Worm (Caenorhabditis elegans) whole organism, L4 larva: ENCODE data around the gene T07D3.4.

Experiments
- D1046.2 ChIP-seq: fragments of 200-800 bp; sonication (Bioruptor generic); IDR thresholded peaks from 2 replicates; pipeline ENCODE4 v1.3.6; 2022; ENCODE audit warnings: missing genetic modification characterization, missing compliant biosample characterization
- F44E2.7 ChIP-seq: fragments of 200-800 bp; sonication (Bioruptor generic); IDR thresholded peaks from 2 replicates; pipeline ENCODE4 v2.1.2; 2022; ENCODE audit warnings: missing genetic modification characterization, missing compliant biosample characterization
- T26A8.4 ChIP-seq: fragments of 200-800 bp; sonication (Bioruptor generic); IDR thresholded peaks from 2 replicates; pipeline ENCODE4 v1.3.6; 2022; ENCODE audit warnings: missing genetic modification characterization, missing compliant biosample characterization
- Y105C5A.15 ChIP-seq: fragments of 200-800 bp; sonication (Bioruptor generic); IDR thresholded peaks from 2 replicates; pipeline ENCODE4 v1.3.6; 2022; ENCODE audit warnings: missing genetic modification characterization, missing compliant biosample characterization
- Y48G9A.11 ChIP-seq: fragments of 200-800 bp; sonication (Bioruptor generic); IDR thresholded peaks from 2 replicates; pipeline ENCODE4 v1.3.6; 2022; ENCODE audit warnings: missing genetic modification reagents, missing genetic modification characterization, missing compliant biosample characterization
- ZK546.5 ChIP-seq, 2 experiments: sonication (generic microtip); optimal IDR thresholded peaks; 2 replicates each; lab custom pipeline; 2017; ENCODE audit warnings: missing biosample characterization in 2 of 2, missing genetic modification characterization in 2 of 2
- aha-1 ChIP-seq: fragments of 150-350 bp; peaks from one replicate; lab custom pipeline; 2014; ENCODE audit warnings: missing biosample characterization, missing genetic modification characterization
- ceh-20 ChIP-seq: fragments of 200-800 bp; sonication (Bioruptor generic); IDR thresholded peaks from 2 replicates; pipeline ENCODE4 v1.3.6; 2022; ENCODE audit warnings: missing genetic modification reagents, missing genetic modification characterization, missing compliant biosample characterization
- ces-1 ChIP-seq: fragments of 150-350 bp; sonication (generic microtip); optimal IDR thresholded peaks from 4 replicates; lab custom pipeline; 2014; ENCODE audit warnings: missing biosample characterization, missing genetic modification reagents, missing genetic modification characterization
- cey-2 ChIP-seq: sonication (generic microtip); optimal IDR thresholded peaks from 3 replicates; lab custom pipeline; 2017; ENCODE audit warnings: missing genetic modification characterization, mild to moderate bottlenecking, missing compliant biosample characterization, antibody characterized with exemption, borderline replicate concordance; ENCODE audit not compliant: insufficient read depth
- daf-16 ChIP-seq, 3 experiments: sonication (generic microtip); optimal IDR thresholded peaks; 2 replicates each; lab custom pipeline; 2016 to 2017; ENCODE audit warnings: missing genetic modification characterization in 3 of 3, missing genetic modification reagents in 3 of 3, mild to moderate bottlenecking in 2 of 3, missing compliant biosample characterization in 2 of 3, missing biosample characterization in 1 of 3, moderate library complexity in 1 of 3
- daf-19 ChIP-seq: fragments of 200-800 bp; sonication (Bioruptor generic); conservative IDR thresholded peaks from 2 replicates; pipeline ENCODE4 v1.3.6; 2022; ENCODE audit warnings: missing genetic modification characterization, missing compliant biosample characterization
- dmd-6 ChIP-seq: fragments of 200-800 bp; sonication (Bioruptor generic); IDR thresholded peaks from 2 replicates; pipeline ENCODE4 v1.3.6; 2022; ENCODE audit warnings: missing genetic modification reagents, missing genetic modification characterization, missing compliant biosample characterization
- dpl-1 ChIP-seq: fragments of 150-350 bp; optimal IDR thresholded peaks from 2 replicates; lab custom pipeline; 2014; ENCODE audit warnings: missing biosample characterization, missing genetic modification reagents, missing genetic modification characterization
- duxl-1 ChIP-seq: sonication (generic microtip); optimal IDR thresholded peaks from 2 replicates; lab custom pipeline; 2016; ENCODE audit warnings: mild to moderate bottlenecking, missing genetic modification characterization, moderate library complexity, missing compliant biosample characterization; ENCODE audit not compliant: poor library complexity
- hlh-11 ChIP-seq: fragments of 200-800 bp; sonication (Bioruptor generic); optimal IDR thresholded peaks from 2 replicates; lab custom pipeline; 2018; ENCODE audit warnings: mild to moderate bottlenecking, missing genetic modification characterization, missing compliant biosample characterization
- jun-1 ChIP-seq: fragments of 150-350 bp; optimal IDR thresholded peaks from 2 replicates; lab custom pipeline; 2014; ENCODE audit warnings: missing biosample characterization, missing genetic modification reagents, missing genetic modification characterization
- lin-1 ChIP-seq: fragments of 200-800 bp; sonication (Bioruptor generic); IDR thresholded peaks from 2 replicates; pipeline ENCODE4 v1.3.6; 2022; ENCODE audit warnings: missing genetic modification reagents, missing genetic modification characterization, missing compliant biosample characterization
- lin-15B ChIP-seq: fragments of 150-350 bp; sonication (generic microtip); optimal IDR thresholded peaks from 3 replicates; lab custom pipeline; 2014; ENCODE audit warnings: missing biosample characterization, missing genetic modification characterization
- lin-38 ChIP-seq: fragments of 200-800 bp; sonication (Bioruptor generic); IDR thresholded peaks from 2 replicates; pipeline ENCODE4 v1.3.6; 2022; ENCODE audit warnings: missing genetic modification reagents, missing genetic modification characterization, missing compliant biosample characterization
- madf-9 ChIP-seq: fragments of 200-800 bp; sonication (Bioruptor generic); conservative IDR thresholded peaks from 2 replicates; pipeline ENCODE4 v1.3.6; 2022; ENCODE audit warnings: missing genetic modification reagents, missing genetic modification characterization, missing compliant biosample characterization
- mdl-1 ChIP-seq, 2 experiments: fragments of 150-350 bp in 1 of 2; sonication (generic microtip) in 1 of 2; optimal IDR thresholded peaks; 2 replicates each; lab custom pipeline; 2014 to 2017; ENCODE audit warnings: missing biosample characterization in 2 of 2, missing genetic modification characterization in 2 of 2
- nhr-10 ChIP-seq: fragments of 150-350 bp; optimal IDR thresholded peaks from 2 replicates; lab custom pipeline; 2014; ENCODE audit warnings: missing biosample characterization, missing genetic modification characterization
- nhr-102 ChIP-seq: sonication (generic microtip); optimal IDR thresholded peaks from 2 replicates; lab custom pipeline; 2016; ENCODE audit warnings: mild to moderate bottlenecking, missing genetic modification characterization, moderate library complexity, missing compliant biosample characterization
- nhr-111 ChIP-seq: fragments of 200-800 bp; sonication (Bioruptor generic); optimal IDR thresholded peaks from 2 replicates; lab custom pipeline; 2018; ENCODE audit warnings: mild to moderate bottlenecking, missing genetic modification characterization, missing compliant biosample characterization
- nhr-28 ChIP-seq: fragments of 150-350 bp; optimal IDR thresholded peaks from 2 replicates; lab custom pipeline; 2014; ENCODE audit warnings: missing biosample characterization, missing genetic modification characterization
- nhr-41 ChIP-seq: fragments of 200-800 bp; sonication (Bioruptor generic); IDR thresholded peaks from 2 replicates; pipeline ENCODE4 v1.3.6; 2022; ENCODE audit warnings: missing genetic modification reagents, missing genetic modification characterization, missing compliant biosample characterization
- nhr-42 ChIP-seq: fragments of 200-800 bp; sonication (Bioruptor generic); IDR thresholded peaks from 2 replicates; pipeline ENCODE4 v1.3.6; 2022; ENCODE audit warnings: missing genetic modification characterization, missing compliant biosample characterization
- nhr-48 ChIP-seq: sonication (generic microtip); optimal IDR thresholded peaks from 2 replicates; lab custom pipeline; 2016; ENCODE audit warnings: mild to moderate bottlenecking, missing genetic modification characterization, missing compliant biosample characterization
- nhr-6 ChIP-seq: fragments of 150-350 bp; optimal IDR thresholded peaks from 2 replicates; lab custom pipeline; 2014; ENCODE audit warnings: missing biosample characterization, missing genetic modification characterization
- nhr-77 ChIP-seq: fragments of 150-350 bp; optimal IDR thresholded peaks from 2 replicates; lab custom pipeline; 2014; ENCODE audit warnings: missing biosample characterization, missing genetic modification characterization
- php-3 ChIP-seq: fragments of 200-800 bp; sonication (Bioruptor generic); IDR thresholded peaks from 2 replicates; pipeline ENCODE4 v1.3.6; 2022; ENCODE audit warnings: missing genetic modification reagents, missing genetic modification characterization, missing compliant biosample characterization
- pqm-1 ChIP-seq: sonication (generic microtip); optimal IDR thresholded peaks from 2 replicates; lab custom pipeline; 2017; ENCODE audit warnings: missing biosample characterization, missing genetic modification characterization
- rbr-2 ChIP-seq: sonication (generic microtip); optimal IDR thresholded peaks from 2 replicates; lab custom pipeline; 2016; ENCODE audit warnings: missing genotype, missing genetic modification characterization, missing compliant biosample characterization
- saeg-2 ChIP-seq: fragments of 200-800 bp; sonication (Bioruptor generic); IDR thresholded peaks from 2 replicates; pipeline ENCODE4 v1.3.6; 2022; ENCODE audit warnings: missing genetic modification reagents, missing genetic modification characterization, missing compliant biosample characterization
- sdz-12 ChIP-seq: fragments of 200-800 bp; sonication (Bioruptor generic); optimal IDR thresholded peaks from 2 replicates; lab custom pipeline; 2018; ENCODE audit warnings: mild to moderate bottlenecking, missing genetic modification characterization, missing compliant biosample characterization
- set-16 ChIP-seq: fragments of 200-800 bp; sonication (Bioruptor generic); IDR thresholded peaks from 2 replicates; pipeline ENCODE4 v1.3.6; 2022; ENCODE audit warnings: missing genetic modification reagents, missing genetic modification characterization, missing compliant biosample characterization
- snpc-1.2 ChIP-seq: fragments of 200-800 bp; sonication (Bioruptor generic); IDR thresholded peaks from 2 replicates; pipeline ENCODE4 v1.3.6; 2022; ENCODE audit warnings: missing genetic modification reagents, missing genetic modification characterization, missing compliant biosample characterization
- snpc-4 ChIP-seq: fragments of 150-350 bp; optimal IDR thresholded peaks from 2 replicates; lab custom pipeline; 2014; ENCODE audit warnings: missing biosample characterization, missing genetic modification characterization
- spr-1 ChIP-seq: sonication (generic microtip); optimal IDR thresholded peaks from 2 replicates; lab custom pipeline; 2016; ENCODE audit warnings: mild to moderate bottlenecking, missing genetic modification characterization, missing compliant biosample characterization
- tra-1 ChIP-seq: fragments of 200-800 bp; sonication (Bioruptor generic); IDR thresholded peaks from 2 replicates; pipeline ENCODE4 v1.3.6; 2022; ENCODE audit warnings: missing genetic modification reagents, missing genetic modification characterization, missing compliant biosample characterization
- unc-62 ChIP-seq, 3 experiments: fragments of 150-350 bp in 1 of 3; sonication (generic microtip); optimal IDR thresholded peaks in 2 of 3; peaks in 1 of 3; 1 replicate in 1 of 3; 2 replicates in 2 of 3; lab custom pipeline; 2014 to 2017; ENCODE audit warnings: missing biosample characterization in 3 of 3, missing genetic modification characterization in 3 of 3, missing genetic modification reagents in 3 of 3, missing genotype in 1 of 3
- zfp-2 ChIP-seq: sonication (generic microtip); optimal IDR thresholded peaks from 2 replicates; lab custom pipeline; 2016; ENCODE audit warnings: mild to moderate bottlenecking, missing genetic modification characterization, missing compliant biosample characterization
- zip-11 ChIP-seq: fragments of 200-800 bp; sonication (Bioruptor generic); IDR thresholded peaks from 2 replicates; pipeline ENCODE4 v1.3.6; 2022; ENCODE audit warnings: missing genetic modification characterization, missing compliant biosample characterization

The T07D3.4 gene

ce11 chrII:915206-915605 lies 27.1 kb downstream of the T07D3.4 start:
- peak; percentile 95 for TF ChIP-seq nhr-28
- no peak for TF ChIP-seq madf-9 (GFP tag; lab: Robert Waterston, UW)
- TF ChIP-seq duxl-1 (tag; lab: Kevin White, UChicago): peak; percentile 20
- TF ChIP-seq lin-1 (GFP tag; lab: Robert Waterston, UW): peak; percentile 98
- TF ChIP-seq dmd-6 (GFP tag; lab: Robert Waterston, UW): peak; percentile 98
- peak; percentile 95 for TF ChIP-seq tra-1 (GFP tag; lab: Robert Waterston, UW)
- no peak for TF ChIP-seq rbr-2 (tag; lab: Kevin White, UChicago)
- no peak for TF ChIP-seq ZK546.5 (tag; optimal IDR thresholded peaks at IDR 0.05; lab: Kevin White, UChicago)
- TF ChIP-seq spr-1: no peak
- peak; percentile 59 for TF ChIP-seq jun-1
- peak; percentile 79 for TF ChIP-seq nhr-6 (tag; lab: Kevin White, UChicago)
- peak; percentile 91 for TF ChIP-seq php-3 (GFP tag; lab: Robert Waterston, UW)
- no peak for TF ChIP-seq lin-38 (GFP tag; lab: Robert Waterston, UW)
- no peak for TF ChIP-seq lin-15B (tag; lab: Kevin White, UChicago)
- TF ChIP-seq T26A8.4 (GFP tag; lab: Robert Waterston, UW): no peak
- TF ChIP-seq unc-62 (GFP tag; optimal IDR thresholded peaks at IDR 0.05 in 1 of 2; lab: Kevin White, UChicago): peak; percentile 32 to 91
- TF ChIP-seq unc-62 (tag; optimal IDR thresholded peaks at IDR 0.05; lab: Kevin White, UChicago): no peak
- TF ChIP-seq nhr-10 (tag; lab: Kevin White, UChicago): peak; percentile 9
- no peak for TF ChIP-seq Y105C5A.15 (GFP tag; lab: Robert Waterston, UW)
- TF ChIP-seq nhr-42: 0 out of 2 replicates have a peak, but pooled peaks have one; percentile 32
- peak in 1 of 2 experiments; percentile 1 for TF ChIP-seq mdl-1 (tag; optimal IDR thresholded peaks at IDR 0.05; lab: Kevin White, UChicago)
- TF ChIP-seq zfp-2 (tag; lab: Kevin White, UChicago): no peak
- no peak for TF ChIP-seq set-16
- peak; percentile 100 for TF ChIP-seq pqm-1 (tag; lab: Kevin White, UChicago)
- TF ChIP-seq hlh-11 (tag; lab: Kevin White, UChicago): peak; percentile 89
- TF ChIP-seq nhr-77 (tag; lab: Kevin White, UChicago): peak; percentile 95
- no peak for TF ChIP-seq D1046.2 (GFP tag; lab: Robert Waterston, UW)
- no peak for TF ChIP-seq cey-2
- peak; percentile 84 for TF ChIP-seq nhr-102 (tag; lab: Kevin White, UChicago)
- TF ChIP-seq nhr-41 (GFP tag; lab: Robert Waterston, UW): peak; percentile 85; the same call in 1 of the 2 replicates
- TF ChIP-seq sdz-12 (GFP tag; lab: Kevin White, UChicago): no peak
- TF ChIP-seq ceh-20 (GFP tag; lab: Robert Waterston, UW): peak; percentile 42; the same call in 1 of the 2 replicates
- TF ChIP-seq daf-16 (GFP tag; optimal IDR thresholded peaks at IDR 0.05; lab: Kevin White, UChicago): peak in 1 of 2 experiments; percentile 16
- peak; percentile 97 for TF ChIP-seq daf-16 (tag; optimal IDR thresholded peaks at IDR 0.05; lab: Kevin White, UChicago)
- TF ChIP-seq nhr-48 (tag; lab: Kevin White, UChicago): no peak

- no peak for TF ChIP-seq snpc-4
- no peak for TF ChIP-seq Y48G9A.11
- no peak for TF ChIP-seq F44E2.7
- no peak for TF ChIP-seq nhr-102 (tag; lab: Kevin White, UChicago)
- no peak for TF ChIP-seq zip-11 (GFP tag; lab: Robert Waterston, UW)
- no peak for TF ChIP-seq snpc-1.2 (GFP tag; lab: Robert Waterston, UW)
- no peak for TF ChIP-seq tra-1 (GFP tag; lab: Robert Waterston, UW)
- TF ChIP-seq lin-1 (GFP tag; lab: Robert Waterston, UW): no peak
- TF ChIP-seq saeg-2 (GFP tag; lab: Robert Waterston, UW): no peak
- TF ChIP-seq spr-1: no peak
- TF ChIP-seq daf-19: no peak
- no peak for TF ChIP-seq aha-1 (tag; lab: Kevin White, UChicago)
- TF ChIP-seq dpl-1 (GFP tag; lab: Kevin White, UChicago): no peak
- TF ChIP-seq D1046.2 (GFP tag; lab: Robert Waterston, UW): no peak
- no peak for TF ChIP-seq nhr-77 (tag; lab: Kevin White, UChicago)
- TF ChIP-seq nhr-111 (GFP tag; lab: Kevin White, UChicago): no peak
- TF ChIP-seq ces-1: no peak
- no peak for TF ChIP-seq cey-2
- no peak for TF ChIP-seq zfp-2 (tag; lab: Kevin White, UChicago)
- TF ChIP-seq, all 104 proteins: peak for 0
Measured at ce11 chrII:915780-916179, 27.7 kb downstream of the T07D3.4 start, which contains the start of gene fbxc-29. Gene fbxc-29, plus strand, starts transcription at chrII:916080.
